Fruit fly (Drosophila melanogaster) whole organism, adult: Measurements from ENCODE around the gene CG18549.

Source experiments
- CG11617 ChIP-seq: fragments of 200-800 bp; sonication (Bioruptor generic); optimal IDR thresholded peaks from 2 replicates; lab custom pipeline; 2017; ENCODE audit warnings: mild to moderate bottlenecking, missing biosample characterization, missing genetic modification reagents, missing genetic modification characterization
- CG12768 ChIP-seq: fragments of 200-800 bp; sonication (Bioruptor generic); optimal IDR thresholded peaks from 2 replicates; lab custom pipeline; 2017; ENCODE audit warnings: missing biosample characterization, missing genetic modification characterization, mild to moderate bottlenecking, moderate library complexity, missing genetic modification reagents
- CG14711 ChIP-seq: fragments of 200-800 bp; sonication (Bioruptor generic); optimal IDR thresholded peaks from 2 replicates; lab custom pipeline; 2018; ENCODE audit warnings: missing biosample characterization, mild to moderate bottlenecking, missing genetic modification characterization, moderate library complexity
- CG1620 ChIP-seq: fragments of 200-800 bp; sonication (Bioruptor generic); optimal IDR thresholded peaks from 2 replicates; lab custom pipeline; 2016; ENCODE audit warnings: missing biosample characterization, missing genetic modification characterization
- CG33017 ChIP-seq: fragments of 200-800 bp; sonication (Bioruptor generic); optimal IDR thresholded peaks from 2 replicates; lab custom pipeline; 2018; ENCODE audit warnings: missing biosample characterization, mild to moderate bottlenecking, missing genetic modification characterization, moderate library complexity
- CG5204 ChIP-seq: fragments of 200-800 bp; sonication (Bioruptor generic); optimal IDR thresholded peaks from 2 replicates; lab custom pipeline; 2016; ENCODE audit warnings: missing biosample characterization, missing genetic modification characterization
- CG7045 ChIP-seq: fragments of 200-800 bp; sonication (Bioruptor generic); optimal IDR thresholded peaks from 2 replicates; lab custom pipeline; 2017; ENCODE audit warnings: missing biosample characterization, mild to moderate bottlenecking, missing genetic modification characterization
- CG7101 ChIP-seq: fragments of 200-800 bp; sonication (Bioruptor generic); optimal IDR thresholded peaks from 2 replicates; lab custom pipeline; 2018; ENCODE audit warnings: missing biosample characterization, mild to moderate bottlenecking, missing genetic modification characterization, moderate library complexity
- Clk ChIP-seq: fragments of 200-800 bp; sonication (Bioruptor generic); optimal IDR thresholded peaks from 2 replicates; lab custom pipeline; 2017; ENCODE audit warnings: missing biosample characterization, missing genetic modification characterization
- Crg-1 ChIP-seq: fragments of 200-800 bp; sonication (Bioruptor generic); optimal IDR thresholded peaks from 2 replicates; lab custom pipeline; 2016; ENCODE audit warnings: missing biosample characterization, missing genetic modification characterization
- Hr96 ChIP-seq: fragments of 200-800 bp; sonication (Bioruptor generic); optimal IDR thresholded peaks from 2 replicates; lab custom pipeline; 2016; ENCODE audit warnings: missing biosample characterization, missing genetic modification characterization
- Mnt ChIP-seq: fragments of 200-800 bp; sonication (Bioruptor generic); optimal IDR thresholded peaks from 2 replicates; lab custom pipeline; 2016; ENCODE audit warnings: missing biosample characterization, mild to moderate bottlenecking, missing genetic modification characterization
- bab1 ChIP-seq: fragments of 200-800 bp; sonication (Bioruptor generic); optimal IDR thresholded peaks from 3 replicates; lab custom pipeline; 2019; ENCODE audit warnings: missing biosample characterization, mild to moderate bottlenecking, missing genetic modification characterization, moderate library complexity
- cic ChIP-seq: fragments of 200-800 bp; sonication (Bioruptor generic); optimal IDR thresholded peaks from 2 replicates; lab custom pipeline; 2017; ENCODE audit warnings: missing biosample characterization, mild to moderate bottlenecking, missing genetic modification characterization, moderate library complexity
- cnc ChIP-seq, 2 experiments: fragments of >200 bp; optimal IDR thresholded peaks; 2 replicates each; lab custom pipeline; 2017
- kay ChIP-seq: fragments of 200-800 bp; sonication (Bioruptor generic); peaks from one replicate; lab custom pipeline; 2016; ENCODE audit warnings: missing biosample characterization, missing genetic modification characterization, borderline replicate concordance
- ovo ChIP-seq: fragments of 200-800 bp; sonication (Bioruptor generic); optimal IDR thresholded peaks from 2 replicates; lab custom pipeline; 2016; ENCODE audit warnings: missing biosample characterization, missing genetic modification characterization
- pad ChIP-seq: fragments of 200-800 bp; sonication (Bioruptor generic); optimal IDR thresholded peaks from 3 replicates; lab custom pipeline; 2017; ENCODE audit warnings: missing biosample characterization, missing genetic modification characterization, mild to moderate bottlenecking, moderate library complexity, missing genetic modification reagents
- tj ChIP-seq: fragments of 200-800 bp; sonication (Bioruptor generic); optimal IDR thresholded peaks from 3 replicates; lab custom pipeline; 2017; ENCODE audit warnings: missing biosample characterization, mild to moderate bottlenecking, missing genetic modification characterization, moderate library complexity
- toe ChIP-seq: fragments of 200-800 bp; sonication (Bioruptor generic); optimal IDR thresholded peaks from 2 replicates; lab custom pipeline; 2016; ENCODE audit warnings: missing biosample characterization, missing genetic modification characterization

CG18549 gene

dm6 chr3R:12443769-12444168 is 5.3 kb upstream of the CG18549 start:
- no peak for TF ChIP-seq ovo (GFP tag; lab: Kevin White, UChicago)
- TF ChIP-seq toe = no peak
- TF ChIP-seq CG7045 = no peak
- TF ChIP-seq bab1 (GFP tag; lab: Kevin White, UChicago) = no peak
- no peak for TF ChIP-seq CG33017 (tag; lab: Kevin White, UChicago)
- peak; percentile 74 for TF ChIP-seq tj (GFP tag; lab: Kevin White, UChicago)
- TF ChIP-seq Crg-1 = no peak
- no peak for TF ChIP-seq CG12768 (GFP tag; lab: Kevin White, UChicago)

- TF ChIP-seq bab1 (GFP tag; lab: Kevin White, UChicago) (no peak), CG7045 (no peak), pad (GFP tag; lab: Kevin White, UChicago) (no peak), toe (no peak), Clk (GFP tag; lab: Kevin White, UChicago) (no peak), CG1620 (GFP tag; lab: Kevin White, UChicago) (no peak), cic (GFP tag; lab: Kevin White, UChicago) (no peak), Mnt (GFP tag; lab: Kevin White, UChicago) (no peak), CG12768 (GFP tag; lab: Kevin White, UChicago) (no peak), kay (GFP tag; lab: Kevin White, UChicago) (no peak), CG11617 (no peak), tj (GFP tag; lab: Kevin White, UChicago) (no peak), Hr96 (GFP tag; lab: Kevin White, UChicago) (no peak), Crg-1 (no peak), CG14711 (tag; lab: Kevin White, UChicago) (no peak), CG5204 (GFP tag; lab: Kevin White, UChicago) (no peak), CG33017 (tag; lab: Kevin White, UChicago) (no peak)
Measured at dm6 chr3R:12445468-12445867, 3.6 kb upstream of the CG18549 start.

- TF ChIP-seq toe = no peak
- no peak for TF ChIP-seq kay (GFP tag; lab: Kevin White, UChicago)
- no peak for TF ChIP-seq CG33017 (tag; lab: Kevin White, UChicago)
- no peak for TF ChIP-seq tj (GFP tag; lab: Kevin White, UChicago)
Measured at dm6 chr3R:12447353-12447752, 1.7 kb upstream of the CG18549 start, which contains the start of gene vrs. Gene vrs (plus strand): TSS chr3R:12447653.

dm6 chr3R:12448344-12448743 is 752 bp upstream of the CG18549 start:
- no peak for TF ChIP-seq CG14711 (tag; lab: Kevin White, UChicago)
- TF ChIP-seq CG12768 (GFP tag; lab: Kevin White, UChicago) = no peak
- no peak for TF ChIP-seq CG5204 (GFP tag; lab: Kevin White, UChicago)
- TF ChIP-seq toe = no peak
- no peak for TF ChIP-seq bab1 (GFP tag; lab: Kevin White, UChicago)
- TF ChIP-seq cic (GFP tag; lab: Kevin White, UChicago) = no peak
- no peak for TF ChIP-seq Mnt (GFP tag; lab: Kevin White, UChicago)
- no peak for TF ChIP-seq CG7045
- TF ChIP-seq CG1620 (GFP tag; lab: Kevin White, UChicago) = no peak
- no peak for TF ChIP-seq tj (GFP tag; lab: Kevin White, UChicago)
- TF ChIP-seq Hr96 (GFP tag; lab: Kevin White, UChicago) = no peak
- TF ChIP-seq cnc (optimal IDR thresholded peaks at IDR 0.05; lab: Kevin White, UChicago) = no peak
- no peak for TF ChIP-seq pad (GFP tag; lab: Kevin White, UChicago)

dm6 chr3R:12449617-12450242 is 634 bp downstream of the CG18549 start:
- TF ChIP-seq CG7101 (tag; lab: Kevin White, UChicago) (no peak), bab1 (GFP tag; lab: Kevin White, UChicago) (no peak), Mnt (GFP tag; lab: Kevin White, UChicago) (no peak), pad (GFP tag; lab: Kevin White, UChicago) (no peak), CG33017 (tag; lab: Kevin White, UChicago) (no peak), CG7045 (peak; percentile 1)

dm6 chr3R:12450713-12451259 is 1.7 kb downstream of the CG18549 start:
- TF ChIP-seq bab1 (GFP tag; lab: Kevin White, UChicago) = no peak
- no peak for TF ChIP-seq cnc (optimal IDR thresholded peaks at IDR 0.05; lab: Kevin White, UChicago)
- TF ChIP-seq CG33017 (tag; lab: Kevin White, UChicago) = no peak
- no peak for TF ChIP-seq pad (GFP tag; lab: Kevin White, UChicago)
- no peak for TF ChIP-seq cic (GFP tag; lab: Kevin White, UChicago)
- TF ChIP-seq CG7101 (tag; lab: Kevin White, UChicago) = no peak
- no peak for TF ChIP-seq CG12768 (GFP tag; lab: Kevin White, UChicago)
- TF ChIP-seq Hr96 (GFP tag; lab: Kevin White, UChicago) = no peak

- TF ChIP-seq bab1 (GFP tag; lab: Kevin White, UChicago) (peak; percentile 60), toe (no peak), CG14711 (tag; lab: Kevin White, UChicago) (peak; percentile 46), Clk (GFP tag; lab: Kevin White, UChicago) (no peak), kay (GFP tag; lab: Kevin White, UChicago) (no peak), cnc (optimal IDR thresholded peaks at IDR 0.05; lab: Kevin White, UChicago) (no peak), ovo (GFP tag; lab: Kevin White, UChicago) (no peak), CG1620 (GFP tag; lab: Kevin White, UChicago) (no peak), cic (GFP tag; lab: Kevin White, UChicago) (no peak), CG33017 (tag; lab: Kevin White, UChicago) (peak; percentile 39), CG11617 (peak; percentile 4), Crg-1 (no peak), CG7045 (peak; percentile 45), CG5204 (GFP tag; lab: Kevin White, UChicago) (no peak), CG12768 (GFP tag; lab: Kevin White, UChicago) (peak; percentile 66), pad (GFP tag; lab: Kevin White, UChicago) (no peak), Hr96 (GFP tag; lab: Kevin White, UChicago) (no peak), tj (GFP tag; lab: Kevin White, UChicago) (no peak), Mnt (GFP tag; lab: Kevin White, UChicago) (no peak), CG7101 (tag; lab: Kevin White, UChicago) (peak; percentile 25)
Measured at dm6 chr3R:12451376-12451775, 2.3 kb downstream of the CG18549 start.
